Fruit fly (Drosophila melanogaster) Kc167 (cell line): ENCODE data around the gene subdued.

Experiments
- h ChIP-seq: fragments of >200 bp; optimal IDR thresholded peaks from 3 replicates; lab custom pipeline; 2018; ENCODE audit warnings: missing external identifiers
- insv ChIP-seq: fragments of >200 bp; optimal IDR thresholded peaks from 3 replicates; lab custom pipeline; 2018; ENCODE audit warnings: missing external identifiers

dm6 chr3R:19612908-19613431, 29.6 kb downstream of the subdued start, which contains the start of gene CG16727:
- TF ChIP-seq insv (lab: Kevin White, UChicago) = no peak
- no peak for TF ChIP-seq h (lab: Kevin White, UChicago)
